Fruit fly (Drosophila melanogaster): ENCODE data around the gene Shmt.

Shmt gene

dm6 chrX:5896809-5897700, 19.5 kb downstream of the Shmt start:
- TF ChIP-seq CG13204 (GFP tag; optimal IDR thresholded peaks at IDR 0.05) (no peak), CG10348 (GFP tag; IDR thresholded peaks at IDR 0.05) (no peak), fd96Ca (GFP tag; IDR thresholded peaks at IDR 0.05) (peak; percentile 62; the same call in 1 of the 3 replicates), CG17806 (tag; optimal IDR thresholded peaks at IDR 0.05) (peak; percentile 51), CG8301 (tag; optimal IDR thresholded peaks at IDR 0.05) (peak; percentile 54), CG9948 (tag; optimal IDR thresholded peaks at IDR 0.05) (peak; percentile 17), CG14655 (GFP tag; optimal IDR thresholded peaks at IDR 0.05) (peak; percentile 50), Pif1A (GFP tag; optimal IDR thresholded peaks at IDR 0.05) (peak; percentile 10), Pif1B (GFP tag; optimal IDR thresholded peaks at IDR 0.05) (no peak), CG8159 (tag; optimal IDR thresholded peaks at IDR 0.05) (peak; percentile 52), CG34367 (tag; optimal IDR thresholded peaks at IDR 0.05) (peak; percentile 54), Snoo (tag; optimal IDR thresholded peaks at IDR 0.05) (peak; percentile 16), EcR (GFP tag; optimal IDR thresholded peaks at IDR 0.05) (no peak), CG4496 (GFP tag; IDR thresholded peaks at IDR 0.05) (peak; percentile 75), CG15710 (tag; optimal IDR thresholded peaks at IDR 0.05) (peak; percentile 36), Ets98B (GFP tag; IDR thresholded peaks at IDR 0.05) (peak; percentile 73), rn (GFP tag; IDR thresholded peaks at IDR 0.05) (no peak), CG32121 (GFP tag; IDR thresholded peaks at IDR 0.05) (peak; percentile 25; the same call in 1 of the 2 replicates), gl (tag; optimal IDR thresholded peaks at IDR 0.05) (peak; percentile 25), CG12605 (GFP tag; IDR thresholded peaks at IDR 0.05) (peak; percentile 44; the same call in 1 of the 2 replicates), D1 (tag; optimal IDR thresholded peaks at IDR 0.05) (no peak)

dm6 chrX:5895821-5896550, 20.6 kb downstream of the Shmt start:
- TF ChIP-seq rn (GFP tag; IDR thresholded peaks at IDR 0.05), result peak; percentile 98
- peak; percentile 99 for TF ChIP-seq CG8159 (tag; optimal IDR thresholded peaks at IDR 0.05)
- peak; percentile 94 for TF ChIP-seq CG10348 (GFP tag; IDR thresholded peaks at IDR 0.05)
- TF ChIP-seq CG13204 (GFP tag; optimal IDR thresholded peaks at IDR 0.05), result peak; percentile 98
- TF ChIP-seq CG34367 (tag; optimal IDR thresholded peaks at IDR 0.05), result peak; percentile 99
- peak; percentile 99 for TF ChIP-seq CG14655 (GFP tag; optimal IDR thresholded peaks at IDR 0.05)
- TF ChIP-seq CG9948 (tag; optimal IDR thresholded peaks at IDR 0.05), result peak; percentile 99
- TF ChIP-seq CG8301 (tag; optimal IDR thresholded peaks at IDR 0.05), result peak; percentile 99
- peak; percentile 88 for TF ChIP-seq D1 (tag; optimal IDR thresholded peaks at IDR 0.05)
- TF ChIP-seq Ets98B (GFP tag; IDR thresholded peaks at IDR 0.05), result peak; percentile 99
- TF ChIP-seq CG17806 (tag; optimal IDR thresholded peaks at IDR 0.05), result peak; percentile 99
- peak; percentile 99 for TF ChIP-seq CG4496 (GFP tag; IDR thresholded peaks at IDR 0.05)
- TF ChIP-seq CG12605 (GFP tag; IDR thresholded peaks at IDR 0.05), result peak; percentile 98
- TF ChIP-seq Pif1A (GFP tag; optimal IDR thresholded peaks at IDR 0.05), result peak; percentile 99
- peak; percentile 99 for TF ChIP-seq CG15710 (tag; optimal IDR thresholded peaks at IDR 0.05)
- TF ChIP-seq Pif1B (GFP tag; optimal IDR thresholded peaks at IDR 0.05), result peak; percentile 98
- peak; percentile 98 for TF ChIP-seq gl (tag; optimal IDR thresholded peaks at IDR 0.05)
- peak; percentile 97 for TF ChIP-seq Snoo (tag; optimal IDR thresholded peaks at IDR 0.05)
- peak; percentile 82 for TF ChIP-seq EcR (GFP tag; optimal IDR thresholded peaks at IDR 0.05)
- peak; percentile 99 for TF ChIP-seq CG32121 (GFP tag; IDR thresholded peaks at IDR 0.05)
- TF ChIP-seq fd96Ca (GFP tag; IDR thresholded peaks at IDR 0.05), result peak; percentile 99

- TF ChIP-seq EcR (GFP tag; optimal IDR thresholded peaks at IDR 0.05) (no peak), CG8301 (tag; optimal IDR thresholded peaks at IDR 0.05) (peak; percentile 29), Pif1B (GFP tag; optimal IDR thresholded peaks at IDR 0.05) (peak; percentile 38), Ets98B (GFP tag; IDR thresholded peaks at IDR 0.05) (0 out of 2 replicates have a peak, but pooled peaks have one; percentile 31), CG14655 (GFP tag; optimal IDR thresholded peaks at IDR 0.05) (peak; percentile 33), CG15710 (tag; optimal IDR thresholded peaks at IDR 0.05) (no peak), CG12605 (GFP tag; IDR thresholded peaks at IDR 0.05) (no peak), CG34367 (tag; optimal IDR thresholded peaks at IDR 0.05) (peak; percentile 24), CG9948 (tag; optimal IDR thresholded peaks at IDR 0.05) (peak; percentile 4), CG17806 (tag; optimal IDR thresholded peaks at IDR 0.05) (peak; percentile 3), CG4496 (GFP tag; IDR thresholded peaks at IDR 0.05) (0 out of 3 replicates have a peak, but pooled peaks have one; percentile 25), CG10348 (GFP tag; IDR thresholded peaks at IDR 0.05) (no peak), D1 (tag; optimal IDR thresholded peaks at IDR 0.05) (no peak), gl (tag; optimal IDR thresholded peaks at IDR 0.05) (no peak), CG8159 (tag; optimal IDR thresholded peaks at IDR 0.05) (peak; percentile 42), Pif1A (GFP tag; optimal IDR thresholded peaks at IDR 0.05) (peak; percentile 15), CG32121 (GFP tag; IDR thresholded peaks at IDR 0.05) (no peak)
These were observed 21.8 kb downstream of the Shmt start for dm6 chrX:5894529-5895487.

dm6 chrX:5893165-5893564, 23.4 kb downstream of the Shmt start:
- no peak for TF ChIP-seq Pif1B (GFP tag; optimal IDR thresholded peaks at IDR 0.05)
- no peak for TF ChIP-seq CG17806 (tag; optimal IDR thresholded peaks at IDR 0.05)
- no peak for TF ChIP-seq CG14655 (GFP tag; optimal IDR thresholded peaks at IDR 0.05)
- no peak for TF ChIP-seq CG9948 (tag; optimal IDR thresholded peaks at IDR 0.05)
- no peak for TF ChIP-seq CG34367 (tag; optimal IDR thresholded peaks at IDR 0.05)
- no peak for TF ChIP-seq Pif1A (GFP tag; optimal IDR thresholded peaks at IDR 0.05)
- TF ChIP-seq CG10348 (GFP tag; IDR thresholded peaks at IDR 0.05), result no peak
- TF ChIP-seq D1 (tag; optimal IDR thresholded peaks at IDR 0.05), result no peak
- TF ChIP-seq CG32121 (GFP tag; IDR thresholded peaks at IDR 0.05), result no peak
- no peak for TF ChIP-seq rn (GFP tag; IDR thresholded peaks at IDR 0.05)
- no peak for TF ChIP-seq CG4496 (GFP tag; IDR thresholded peaks at IDR 0.05)
- no peak for TF ChIP-seq Snoo (tag; optimal IDR thresholded peaks at IDR 0.05)
- no peak for TF ChIP-seq gl (tag; optimal IDR thresholded peaks at IDR 0.05)
- no peak for TF ChIP-seq CG13204 (GFP tag; optimal IDR thresholded peaks at IDR 0.05)
- no peak for TF ChIP-seq Ets98B (GFP tag; IDR thresholded peaks at IDR 0.05)
- no peak for TF ChIP-seq CG8159 (tag; optimal IDR thresholded peaks at IDR 0.05)

Data from whole organism, pupa.